Fruit fly (Drosophila melanogaster) whole organism, prepupa: Measurements from ENCODE around the gene Ctps.

ENCODE experiments used
- CG10631 ChIP-seq: fragments of 200-800 bp; sonication (Bioruptor generic); optimal IDR thresholded peaks from 2 replicates; lab custom pipeline; 2016; ENCODE audit warnings: missing biosample characterization, missing genetic modification characterization
- CG10669 ChIP-seq: fragments of 200-800 bp; sonication (Bioruptor generic); optimal IDR thresholded peaks from 3 replicates; lab custom pipeline; 2018; ENCODE audit warnings: missing biosample characterization, mild to moderate bottlenecking, missing genetic modification characterization, moderate library complexity
- CG11294 ChIP-seq: fragments of 200-800 bp; sonication (Bioruptor generic); IDR thresholded peaks from 2 replicates; pipeline ENCODE4 v1.3.6; 2022; ENCODE audit warnings: missing biosample characterization, missing genetic modification characterization
- CG11762 ChIP-seq: fragments of 200-800 bp; sonication (Bioruptor generic); optimal IDR thresholded peaks from 3 replicates; lab custom pipeline; 2016; ENCODE audit warnings: missing biosample characterization, missing genetic modification characterization; ENCODE audit not compliant: insufficient read depth
- CG15336 ChIP-seq: fragments of 200-800 bp; sonication (Bioruptor generic); IDR thresholded peaks from 2 replicates; pipeline ENCODE4 v1.3.6; 2022; ENCODE audit warnings: missing biosample characterization, missing genetic modification characterization
- CG1621 ChIP-seq: fragments of 200-800 bp; sonication (Bioruptor generic); optimal IDR thresholded peaks from 3 replicates; lab custom pipeline; 2018; ENCODE audit warnings: missing biosample characterization, mild to moderate bottlenecking, missing genetic modification characterization
- CG3032 ChIP-seq: fragments of 200-800 bp; optimal IDR thresholded peaks from 2 replicates; lab custom pipeline; 2019; ENCODE audit warnings: missing biosample characterization, mild to moderate bottlenecking, missing genetic modification characterization, moderate library complexity
- CG31627 ChIP-seq: fragments of 200-800 bp; sonication (Bioruptor generic); optimal IDR thresholded peaks from 3 replicates; lab custom pipeline; 2016; ENCODE audit warnings: missing biosample characterization, missing genetic modification characterization
- CG32006 ChIP-seq: fragments of 200-800 bp; sonication (Bioruptor generic); optimal IDR thresholded peaks from 3 replicates; lab custom pipeline; 2017; ENCODE audit warnings: missing biosample characterization, mild to moderate bottlenecking, missing genetic modification characterization
- CG6163 ChIP-seq: fragments of 200-800 bp; sonication (Bioruptor generic); IDR thresholded peaks from 3 replicates; pipeline ENCODE4 v1.3.6; 2022; ENCODE audit warnings: missing biosample characterization, missing genetic modification characterization
- CG6808 ChIP-seq: fragments of 200-800 bp; sonication (Bioruptor generic); optimal IDR thresholded peaks from 3 replicates; lab custom pipeline; 2017; ENCODE audit warnings: missing biosample characterization, missing genetic modification characterization, mild to moderate bottlenecking, moderate library complexity, missing genetic modification reagents
- CG6854 ChIP-seq: fragments of 200-800 bp; sonication (Bioruptor generic); optimal IDR thresholded peaks from 2 replicates; lab custom pipeline; 2017; ENCODE audit warnings: missing biosample characterization, mild to moderate bottlenecking, missing genetic modification characterization
- CG7368 ChIP-seq: fragments of 200-800 bp; sonication (Bioruptor generic); optimal IDR thresholded peaks from 3 replicates; lab custom pipeline; 2016; ENCODE audit warnings: missing biosample characterization, missing genetic modification characterization
- CG8119 ChIP-seq: fragments of 200-800 bp; sonication (Bioruptor generic); IDR thresholded peaks from 3 replicates; pipeline ENCODE4 v1.3.6; 2022; ENCODE audit warnings: missing biosample characterization, missing genetic modification characterization
- CG8319 ChIP-seq: fragments of 200-800 bp; sonication (Bioruptor generic); optimal IDR thresholded peaks from 3 replicates; lab custom pipeline; 2016; ENCODE audit warnings: missing biosample characterization, missing genetic modification characterization
- CG8632 ChIP-seq: fragments of 200-800 bp; sonication (Bioruptor generic); optimal IDR thresholded peaks from 3 replicates; lab custom pipeline; 2016; ENCODE audit warnings: missing biosample characterization, missing genetic modification characterization
- Eip75B ChIP-seq: fragments of 200-800 bp; sonication (Bioruptor generic); optimal IDR thresholded peaks from 3 replicates; lab custom pipeline; 2016; ENCODE audit warnings: missing biosample characterization, missing genetic modification characterization
- Eip78C ChIP-seq: fragments of 200-800 bp; sonication (Bioruptor generic); peaks from one replicate; lab custom pipeline; 2016; ENCODE audit warnings: missing biosample characterization, missing genetic modification characterization
- Hr4 ChIP-seq: fragments of 200-800 bp; sonication (Bioruptor generic); optimal IDR thresholded peaks from 3 replicates; lab custom pipeline; 2016; ENCODE audit warnings: missing biosample characterization, missing genetic modification characterization
- Met ChIP-seq: fragments of 200-800 bp; sonication (Bioruptor generic); optimal IDR thresholded peaks from 3 replicates; lab custom pipeline; 2016; ENCODE audit warnings: missing biosample characterization, missing genetic modification characterization
- OdsH ChIP-seq: fragments of 200-800 bp; sonication (Bioruptor generic); optimal IDR thresholded peaks from 3 replicates; lab custom pipeline; 2016; ENCODE audit warnings: missing biosample characterization, missing genetic modification characterization
- Smox ChIP-seq: fragments of 200-800 bp; sonication (Bioruptor generic); optimal IDR thresholded peaks from 3 replicates; lab custom pipeline; 2016; ENCODE audit warnings: missing biosample characterization, missing genetic modification characterization
- Sox102F ChIP-seq: fragments of 200-800 bp; sonication (Bioruptor generic); optimal IDR thresholded peaks from 2 replicates; lab custom pipeline; 2016; ENCODE audit warnings: missing biosample characterization, mild to moderate bottlenecking, missing genetic modification characterization
- Sox14 ChIP-seq: fragments of 200-800 bp; sonication (Bioruptor generic); optimal IDR thresholded peaks from 3 replicates; lab custom pipeline; 2016; ENCODE audit warnings: missing biosample characterization, missing genetic modification characterization
- achi ChIP-seq: fragments of 200-800 bp; sonication (Bioruptor generic); optimal IDR thresholded peaks from 3 replicates; lab custom pipeline; 2016; ENCODE audit warnings: missing biosample characterization, missing genetic modification characterization
- cyc ChIP-seq: fragments of 200-800 bp; sonication (Bioruptor generic); optimal IDR thresholded peaks from 3 replicates; lab custom pipeline; 2016; ENCODE audit warnings: missing biosample characterization, missing genetic modification characterization
- dac ChIP-seq: fragments of 200-800 bp; sonication (Bioruptor generic); optimal IDR thresholded peaks from 2 replicates; lab custom pipeline; 2017; ENCODE audit warnings: missing biosample characterization, mild to moderate bottlenecking, missing genetic modification characterization
- dsx ChIP-seq: fragments of 200-800 bp; optimal IDR thresholded peaks from 3 replicates; lab custom pipeline; 2019; ENCODE audit warnings: missing biosample characterization, mild to moderate bottlenecking, missing genetic modification characterization, moderate library complexity; ENCODE audit not compliant: poor library complexity, severe bottlenecking
- esn ChIP-seq: fragments of 200-800 bp; sonication (Bioruptor generic); optimal IDR thresholded peaks from 2 replicates; lab custom pipeline; 2016; ENCODE audit warnings: missing biosample characterization, mild to moderate bottlenecking, missing genetic modification characterization, moderate library complexity
- lz ChIP-seq: fragments of 200-800 bp; sonication (Bioruptor generic); optimal IDR thresholded peaks from 3 replicates; lab custom pipeline; 2016; ENCODE audit warnings: missing biosample characterization, missing genetic modification characterization
- net ChIP-seq: fragments of 200-800 bp; sonication (Bioruptor generic); optimal IDR thresholded peaks from 3 replicates; lab custom pipeline; 2016; ENCODE audit warnings: missing biosample characterization, missing genetic modification characterization
- pdm3 ChIP-seq: fragments of 200-800 bp; sonication (Bioruptor generic); optimal IDR thresholded peaks from 3 replicates; lab custom pipeline; 2016; ENCODE audit warnings: missing biosample characterization, missing genetic modification characterization
- svp ChIP-seq: fragments of 200-800 bp; sonication (Bioruptor generic); peaks from one replicate; lab custom pipeline; 2016; ENCODE audit warnings: missing biosample characterization, missing genetic modification characterization
- vri ChIP-seq: fragments of 200-800 bp; sonication (Bioruptor generic); optimal IDR thresholded peaks from 3 replicates; lab custom pipeline; 2016; ENCODE audit warnings: missing biosample characterization, mild to moderate bottlenecking, missing genetic modification characterization

Gene Ctps

dm6 chr3L:15142004-15142890 is 44.5 kb downstream of the Ctps start, which contains the start of gene Pdi (continued):
- TF ChIP-seq CG32006, result no peak
- no peak for TF ChIP-seq Hr4
- peak; percentile 12; the same call in 1 of the 2 replicates for TF ChIP-seq CG15336 (GFP tag; lab: Robert Waterston, UW)
- TF ChIP-seq dsx, result peak; percentile 20
- TF ChIP-seq CG8319 (GFP tag; lab: Kevin White, UChicago), result no peak
- peak; percentile 40; the same call in 2 of the 3 replicates for TF ChIP-seq CG6163 (GFP tag; lab: Robert Waterston, UW)
- no peak for TF ChIP-seq CG8119 (GFP tag; lab: Robert Waterston, UW)
- no peak for TF ChIP-seq dac (GFP tag; lab: Kevin White, UChicago)
- TF ChIP-seq CG11294 (GFP tag; lab: Robert Waterston, UW), result no peak
- peak; percentile 23 for TF ChIP-seq achi (GFP tag; lab: Kevin White, UChicago)
- peak; percentile 15 for TF ChIP-seq net (GFP tag; lab: Kevin White, UChicago)
- TF ChIP-seq CG10669 (GFP tag; lab: Kevin White, UChicago), result no peak
- no peak for TF ChIP-seq CG7368
- no peak for TF ChIP-seq CG11762
- TF ChIP-seq cyc (GFP tag; lab: Kevin White, UChicago), result peak; percentile 2
- TF ChIP-seq Sox102F (GFP tag; lab: Kevin White, UChicago), result peak; percentile 37
- TF ChIP-seq pdm3 (GFP tag; lab: Kevin White, UChicago), result no peak
- TF ChIP-seq lz (GFP tag; lab: Kevin White, UChicago), result peak; percentile 16
- TF ChIP-seq CG31627 (GFP tag; lab: Kevin White, UChicago), result no peak
- peak; percentile 20 for TF ChIP-seq CG3032 (tag; lab: Kevin White, UChicago)
- TF ChIP-seq CG10631, result no peak
- no peak for TF ChIP-seq OdsH (GFP tag; lab: Kevin White, UChicago)
- no peak for TF ChIP-seq CG1621 (tag; lab: Kevin White, UChicago)

dm6 chr3L:15143108-15143507 is 45.4 kb downstream of the Ctps start:
- TF ChIP-seq Eip78C (peak; percentile 23), Smox (no peak)

dm6 chr3L:15143638-15144600 is 46.2 kb downstream of the Ctps start, which contains the start of the genes CG32147 and Pex3:
CG32147 (minus strand) TSS chr3L:15144059.
Pex3 (plus strand) TSS chr3L:15144355.
- TF ChIP-seq svp (peak; percentile 49), esn (peak; percentile 4), vri (GFP tag; lab: Kevin White, UChicago) (no peak), CG10631 (no peak), CG6854 (peak; percentile 43), dac (GFP tag; lab: Kevin White, UChicago) (no peak), dsx (no peak), Met (no peak), Sox14 (GFP tag; lab: Kevin White, UChicago) (peak; percentile 67), Eip75B (no peak), CG6808 (GFP tag; lab: Kevin White, UChicago) (peak; percentile 26), Eip78C (peak; percentile 39), CG8632 (GFP tag; lab: Kevin White, UChicago) (no peak)
